Fruit fly (Drosophila melanogaster) whole organism, embryonic: ENCODE measurements around the gene ckd.

Experiments
- BEAF-32 ChIP-seq: fragments of 200-800 bp; sonication (Bioruptor generic); optimal IDR thresholded peaks from 3 replicates; lab custom pipeline; 2017; ENCODE audit warnings: missing biosample characterization, missing genetic modification characterization, mild to moderate bottlenecking, moderate library complexity, missing genetic modification reagents
- CG10147 ChIP-seq: fragments of 200-800 bp; sonication (Bioruptor generic); optimal IDR thresholded peaks from 2 replicates; lab custom pipeline; 2019; ENCODE audit warnings: missing biosample characterization, mild to moderate bottlenecking, missing genetic modification characterization, moderate library complexity
- CG10366 ChIP-seq: fragments of 200-800 bp; sonication (Bioruptor generic); IDR thresholded peaks from 2 replicates; pipeline ENCODE4 v1.3.6; 2022; ENCODE audit warnings: missing biosample characterization, missing genetic modification characterization
- CG14860 ChIP-seq: fragments of 200-800 bp; sonication (Bioruptor generic); IDR thresholded peaks from 3 replicates; pipeline ENCODE4 v1.3.6; 2022; ENCODE audit warnings: missing biosample characterization, missing genetic modification characterization; ENCODE audit not compliant: partially characterized antibody
- CG16779 ChIP-seq: fragments of 200-800 bp; sonication (Bioruptor generic); IDR thresholded peaks from 2 replicates; pipeline ENCODE4 v1.3.6; 2022; ENCODE audit warnings: missing biosample characterization, missing genetic modification characterization
- CG17568 ChIP-seq: fragments of 200-800 bp; sonication (Bioruptor generic); optimal IDR thresholded peaks from 2 replicates; lab custom pipeline; 2018; ENCODE audit warnings: missing biosample characterization, mild to moderate bottlenecking, missing genetic modification characterization, moderate library complexity
- CG18476 ChIP-seq: fragments of 200-800 bp; sonication (Bioruptor generic); optimal IDR thresholded peaks from 2 replicates; lab custom pipeline; 2016; ENCODE audit warnings: missing biosample characterization, mild to moderate bottlenecking, missing genetic modification characterization
- CG32772 ChIP-seq: fragments of 200-800 bp; sonication (Bioruptor generic); IDR thresholded peaks from 2 replicates; pipeline ENCODE4 v1.3.6; 2022; ENCODE audit warnings: missing biosample characterization, missing genetic modification characterization
- CG34422 ChIP-seq: fragments of 200-800 bp; sonication (Bioruptor generic); IDR thresholded peaks from 3 replicates; pipeline ENCODE4 v1.3.6; 2022; ENCODE audit warnings: missing biosample characterization, missing genetic modification characterization
- CG43689 ChIP-seq: fragments of 200-800 bp; sonication (Bioruptor generic); IDR thresholded peaks from 2 replicates; pipeline ENCODE4 v1.3.6; 2022; ENCODE audit warnings: missing biosample characterization, missing genetic modification characterization
- CG8944 ChIP-seq: fragments of 200-800 bp; sonication (Bioruptor generic); optimal IDR thresholded peaks from 3 replicates; lab custom pipeline; 2016; ENCODE audit warnings: missing biosample characterization, missing genetic modification characterization
- CG9727 ChIP-seq: fragments of 200-800 bp; sonication (Bioruptor generic); optimal IDR thresholded peaks from 3 replicates; lab custom pipeline; 2017; ENCODE audit warnings: missing biosample characterization, mild to moderate bottlenecking, missing genetic modification characterization
- Chrac-16 ChIP-seq: fragments of 200-800 bp; sonication (Bioruptor generic); optimal IDR thresholded peaks from 3 replicates; lab custom pipeline; 2016; ENCODE audit warnings: missing biosample characterization, missing genetic modification characterization
- D19A ChIP-seq: fragments of 200-800 bp; optimal IDR thresholded peaks from 3 replicates; lab custom pipeline; 2019; ENCODE audit warnings: missing biosample characterization, mild to moderate bottlenecking, missing genetic modification characterization, moderate library complexity
- Deaf1 ChIP-seq: fragments of 200-800 bp; optimal IDR thresholded peaks from 3 replicates; lab custom pipeline; 2019; ENCODE audit warnings: missing biosample characterization, mild to moderate bottlenecking, missing genetic modification characterization, moderate library complexity
- Doc2 ChIP-seq: fragments of 200-800 bp; sonication (Bioruptor generic); IDR thresholded peaks from 2 replicates; pipeline ENCODE4 v1.3.6; 2022; ENCODE audit warnings: missing biosample characterization, missing genetic modification characterization
- Elba2 ChIP-seq: fragments of 200-800 bp; sonication (Bioruptor generic); optimal IDR thresholded peaks from 3 replicates; lab custom pipeline; 2016; ENCODE audit warnings: missing biosample characterization, missing genetic modification characterization
- Ets65A ChIP-seq: fragments of 200-800 bp; sonication (Bioruptor generic); peaks from one replicate; lab custom pipeline; 2016; ENCODE audit warnings: missing biosample characterization, missing genetic modification characterization
- HLH3B ChIP-seq: fragments of 200-800 bp; sonication (Bioruptor generic); IDR thresholded peaks from 2 replicates; pipeline ENCODE4 v1.3.6; 2022; ENCODE audit warnings: missing biosample characterization, missing genetic modification characterization
- Lhr ChIP-seq: fragments of 200-800 bp; sonication (Bioruptor generic); optimal IDR thresholded peaks from 3 replicates; lab custom pipeline; 2017; ENCODE audit warnings: mild to moderate bottlenecking, missing biosample characterization, missing genetic modification reagents, missing genetic modification characterization
- NC2β ChIP-seq: fragments of 200-800 bp; sonication (Bioruptor generic); optimal IDR thresholded peaks from 2 replicates; lab custom pipeline; 2016; ENCODE audit warnings: missing biosample characterization, missing genetic modification characterization
- Optix ChIP-seq: fragments of 200-800 bp; sonication (Bioruptor generic); IDR thresholded peaks from 3 replicates; pipeline ENCODE4 v1.3.6; 2022; ENCODE audit warnings: missing biosample characterization, missing genetic modification characterization
- Rfx ChIP-seq: fragments of 200-800 bp; sonication (Bioruptor generic); IDR thresholded peaks from 2 replicates; pipeline ENCODE4 v1.3.6; 2022; ENCODE audit warnings: missing biosample characterization, missing genetic modification characterization
- Sry-β ChIP-seq: fragments of 200-800 bp; sonication (Bioruptor generic); optimal IDR thresholded peaks from 2 replicates; lab custom pipeline; 2018; ENCODE audit warnings: missing biosample characterization, mild to moderate bottlenecking, missing genetic modification characterization, moderate library complexity
- Stat92E ChIP-seq, 3 experiments: fragments of >200 bp in 2 of 3; fragments of 200-800 bp in 1 of 3; sonication (Bioruptor generic) in 1 of 3; optimal IDR thresholded peaks; 2 replicates each; lab custom pipeline; 2017 to 2019; ENCODE audit warnings: missing biosample characterization in 3 of 3, missing genetic modification characterization in 3 of 3, mild to moderate bottlenecking in 1 of 3, moderate library complexity in 1 of 3
- Taf1 ChIP-seq: fragments of 200-800 bp; sonication (Bioruptor generic); IDR thresholded peaks from 2 replicates; pipeline ENCODE4 v1.3.6; 2022; ENCODE audit warnings: missing biosample characterization, missing genetic modification characterization
- Xbp1 ChIP-seq: fragments of 200-800 bp; sonication (Bioruptor generic); optimal IDR thresholded peaks from 3 replicates; lab custom pipeline; 2016; ENCODE audit warnings: missing biosample characterization, mild to moderate bottlenecking, missing genetic modification characterization
- ac ChIP-seq: fragments of 200-800 bp; sonication (Bioruptor generic); optimal IDR thresholded peaks from 3 replicates; lab custom pipeline; 2017; ENCODE audit warnings: missing biosample characterization, mild to moderate bottlenecking, missing genetic modification characterization
- bcd ChIP-seq: fragments of 200-800 bp; sonication (Bioruptor generic); optimal IDR thresholded peaks from 2 replicates; lab custom pipeline; 2017; ENCODE audit warnings: missing biosample characterization, mild to moderate bottlenecking, missing genetic modification characterization
- cas ChIP-seq: fragments of 200-800 bp; sonication (Bioruptor generic); IDR thresholded peaks from 2 replicates; pipeline ENCODE4 v1.3.6; 2022; ENCODE audit warnings: missing biosample characterization, missing genetic modification characterization
- crc ChIP-seq: fragments of 200-800 bp; sonication (Bioruptor generic); optimal IDR thresholded peaks from 2 replicates; lab custom pipeline; 2016; ENCODE audit warnings: missing biosample characterization, missing genetic modification characterization
- dysf ChIP-seq: fragments of 200-800 bp; sonication (Bioruptor generic); IDR thresholded peaks from 3 replicates; pipeline ENCODE4 v1.3.6; 2022; ENCODE audit warnings: missing biosample characterization, missing genetic modification characterization
- gce ChIP-seq: fragments of 200-800 bp; sonication (Bioruptor generic); IDR thresholded peaks from 3 replicates; pipeline ENCODE4 v1.3.6; 2022; ENCODE audit warnings: missing biosample characterization, missing genetic modification characterization
- gsb ChIP-seq: fragments of 200-800 bp; sonication (Bioruptor generic); IDR thresholded peaks from 2 replicates; pipeline ENCODE4 v1.3.6; 2022; ENCODE audit warnings: missing biosample characterization, missing genetic modification characterization
- hb ChIP-seq: fragments of 200-800 bp; sonication (Bioruptor generic); IDR thresholded peaks from 3 replicates; pipeline ENCODE4 v1.3.6; 2022; ENCODE audit warnings: missing biosample characterization, missing genetic modification characterization; ENCODE audit not compliant: partially characterized antibody
- jing ChIP-seq: fragments of 200-800 bp; sonication (Bioruptor generic); optimal IDR thresholded peaks from 2 replicates; lab custom pipeline; 2018; ENCODE audit warnings: missing biosample characterization, mild to moderate bottlenecking, missing genetic modification characterization
- lbe ChIP-seq: fragments of 200-800 bp; sonication (Bioruptor generic); optimal IDR thresholded peaks from 2 replicates; lab custom pipeline; 2016; ENCODE audit warnings: missing biosample characterization, mild to moderate bottlenecking, missing genetic modification characterization
- oc ChIP-seq: fragments of 200-800 bp; sonication (Bioruptor generic); optimal IDR thresholded peaks from 2 replicates; lab custom pipeline; 2018; ENCODE audit warnings: missing biosample characterization, mild to moderate bottlenecking, missing genetic modification characterization, moderate library complexity
- org-1 ChIP-seq: fragments of 200-800 bp; sonication (Bioruptor generic); optimal IDR thresholded peaks from 2 replicates; lab custom pipeline; 2017; ENCODE audit warnings: missing biosample characterization, missing genetic modification characterization
- pnt ChIP-seq: fragments of 200-800 bp; sonication (Bioruptor generic); optimal IDR thresholded peaks from 3 replicates; lab custom pipeline; 2016; ENCODE audit warnings: missing biosample characterization, missing genetic modification characterization
- pros ChIP-seq: fragments of 200-800 bp; sonication (Bioruptor generic); optimal IDR thresholded peaks from 3 replicates; lab custom pipeline; 2019; ENCODE audit warnings: missing biosample characterization, mild to moderate bottlenecking, missing genetic modification characterization, moderate library complexity
- ranshi ChIP-seq: fragments of 200-800 bp; sonication (Bioruptor generic); IDR thresholded peaks from 2 replicates; pipeline ENCODE4 v1.3.6; 2022; ENCODE audit warnings: missing biosample characterization, missing genetic modification characterization
- rib ChIP-seq: fragments of 200-800 bp; sonication (Bioruptor generic); IDR thresholded peaks from 2 replicates; pipeline ENCODE4 v1.3.6; 2022; ENCODE audit warnings: missing biosample characterization, missing genetic modification characterization
- scrt ChIP-seq: fragments of 200-800 bp; sonication (Bioruptor generic); optimal IDR thresholded peaks from 2 replicates; lab custom pipeline; 2018; ENCODE audit warnings: missing biosample characterization, mild to moderate bottlenecking, missing genetic modification characterization, moderate library complexity
- tup ChIP-seq: fragments of 200-800 bp; sonication (Bioruptor generic); optimal IDR thresholded peaks from 2 replicates; lab custom pipeline; 2016; ENCODE audit warnings: missing biosample characterization, mild to moderate bottlenecking, missing genetic modification characterization, moderate library complexity
- unc-4 ChIP-seq: fragments of 200-800 bp; sonication (Bioruptor generic); IDR thresholded peaks from 2 replicates; pipeline ENCODE4 v1.3.6; 2022; ENCODE audit warnings: missing biosample characterization, missing genetic modification characterization; ENCODE audit not compliant: partially characterized antibody
- vvl ChIP-seq: fragments of 200-800 bp; sonication (Bioruptor generic); IDR thresholded peaks from 2 replicates; pipeline ENCODE4 v1.3.6; 2022; ENCODE audit warnings: missing biosample characterization, missing genetic modification characterization
- zfh1 ChIP-seq: fragments of 200-800 bp; sonication (Bioruptor generic); IDR thresholded peaks from 3 replicates; pipeline ENCODE4 v1.3.6; 2022; ENCODE audit warnings: missing biosample characterization, missing genetic modification characterization

Gene ckd

dm6 chr3L:3249997-3250774, 7.5 kb upstream of the ckd start (continued):
- peak; percentile 92 for TF ChIP-seq crc (GFP tag; lab: Kevin White, UChicago)
- TF ChIP-seq CG34422 (GFP tag; lab: Robert Waterston, UW): peak; percentile 79; the same call in 2 of the 3 replicates
- TF ChIP-seq D19A (tag; lab: Kevin White, UChicago): peak; percentile 90
- peak; percentile 82; the same call in 1 of the 2 replicates for TF ChIP-seq CG10366 (GFP tag; lab: Robert Waterston, UW)
- no peak for TF ChIP-seq Doc2 (GFP tag; lab: Robert Waterston, UW)
- TF ChIP-seq CG18476 (GFP tag; lab: Kevin White, UChicago): peak; percentile 92
- peak; percentile 83 for TF ChIP-seq CG17568 (GFP tag; lab: Kevin White, UChicago)
- TF ChIP-seq CG9727 (GFP tag; lab: Kevin White, UChicago): peak; percentile 98
- TF ChIP-seq pros (GFP tag; lab: Kevin White, UChicago): peak; percentile 62
- TF ChIP-seq bcd: peak; percentile 95
- TF ChIP-seq tup (GFP tag; lab: Kevin White, UChicago): peak; percentile 71
- TF ChIP-seq ac (GFP tag; lab: Kevin White, UChicago): peak; percentile 45
- TF ChIP-seq gce (GFP tag; lab: Robert Waterston, UW): peak; percentile 77; the same call in 1 of the 3 replicates
- TF ChIP-seq vvl (GFP tag; lab: Robert Waterston, UW): peak; percentile 79
- TF ChIP-seq lbe (GFP tag; lab: Kevin White, UChicago): peak; percentile 42
- TF ChIP-seq Optix (GFP tag; lab: Robert Waterston, UW): peak; percentile 77
- peak; percentile 72 for TF ChIP-seq CG32772 (GFP tag; lab: Robert Waterston, UW)
- peak; percentile 44; the same call in 1 of the 2 replicates for TF ChIP-seq CG16779
- peak; percentile 75; the same call in 2 of the 3 replicates for TF ChIP-seq zfh1 (GFP tag; lab: Robert Waterston, UW)
- TF ChIP-seq Stat92E (GFP tag; optimal IDR thresholded peaks at IDR 0.05; lab: Kevin White, UChicago): peak in 1 of 3 experiments; percentile 77
- peak; percentile 94 for TF ChIP-seq Chrac-16 (GFP tag; lab: Kevin White, UChicago)
- TF ChIP-seq org-1 (GFP tag; lab: Kevin White, UChicago): peak; percentile 93
- peak; percentile 70 for TF ChIP-seq Deaf1 (tag; lab: Kevin White, UChicago)
- TF ChIP-seq hb: no peak
- TF ChIP-seq Lhr: peak; percentile 84
- peak; percentile 89 for TF ChIP-seq Rfx
- no peak for TF ChIP-seq CG14860 (GFP tag; lab: Robert Waterston, UW)
- peak; percentile 78; the same call in 1 of the 2 replicates for TF ChIP-seq Taf1 (GFP tag; lab: Robert Waterston, UW)
- 0 out of 2 replicates have a peak, but pooled peaks have one; percentile 15 for TF ChIP-seq unc-4 (GFP tag; lab: Robert Waterston, UW)
- peak; percentile 92 for TF ChIP-seq pnt (GFP tag; lab: Kevin White, UChicago)
- peak; percentile 67 for TF ChIP-seq gsb
- TF ChIP-seq NC2β (GFP tag; lab: Kevin White, UChicago): peak; percentile 92
- TF ChIP-seq cas (GFP tag; lab: Robert Waterston, UW): 0 out of 2 replicates have a peak, but pooled peaks have one; percentile 29
- peak; percentile 98 for TF ChIP-seq Ets65A (GFP tag; lab: Kevin White, UChicago)
- peak; percentile 85 for TF ChIP-seq HLH3B (GFP tag; lab: Robert Waterston, UW)
- peak; percentile 88 for TF ChIP-seq jing
- peak; percentile 41 for TF ChIP-seq Sry-β (GFP tag; lab: Kevin White, UChicago)
- TF ChIP-seq Elba2 (GFP tag; lab: Kevin White, UChicago): peak; percentile 63
- TF ChIP-seq CG8944 (GFP tag; lab: Kevin White, UChicago): peak; percentile 94
- peak; percentile 80 for TF ChIP-seq scrt (GFP tag; lab: Kevin White, UChicago)
- TF ChIP-seq Xbp1 (GFP tag; lab: Kevin White, UChicago): peak; percentile 96
- peak; percentile 94 for TF ChIP-seq CG10147 (GFP tag; lab: Kevin White, UChicago)
- TF ChIP-seq dysf (GFP tag; lab: Robert Waterston, UW): peak; percentile 93
- peak; percentile 86 for TF ChIP-seq oc
- TF ChIP-seq rib (GFP tag; lab: Robert Waterston, UW): no peak; the same call in none of the 2 replicates
- TF ChIP-seq ranshi (GFP tag; lab: Robert Waterston, UW): peak; percentile 81
- no peak for TF ChIP-seq CG43689
- peak; percentile 15 for TF ChIP-seq BEAF-32 (GFP tag; lab: Kevin White, UChicago)
